Worm (Caenorhabditis elegans) whole organism, young adult: ENCODE data around the gene AC3.12.

Source experiments
- F33H1.4 ChIP-seq: fragments of 200-800 bp; sonication (Bioruptor generic); IDR thresholded peaks from 2 replicates; pipeline ENCODE4 v1.3.6; 2022; ENCODE audit warnings: missing genetic modification reagents, missing genetic modification characterization, missing compliant biosample characterization
- ama-1 ChIP-seq, 3 experiments: fragments of 150-350 bp in 1 of 3; sonication (generic microtip) in 2 of 3; optimal IDR thresholded peaks; 2 replicates each; lab custom pipeline; 2014 to 2018; ENCODE audit warnings: missing biosample characterization in 2 of 3, missing genetic modification characterization in 2 of 3, missing genetic modification reagents in 2 of 3
- ccch-3 ChIP-seq: fragments of 200-800 bp; sonication (Bioruptor generic); optimal IDR thresholded peaks from 2 replicates; lab custom pipeline; 2018; ENCODE audit warnings: mild to moderate bottlenecking, missing genetic modification characterization, missing compliant biosample characterization
- fkh-3 ChIP-seq: sonication (generic microtip); optimal IDR thresholded peaks from 2 replicates; lab custom pipeline; 2016; ENCODE audit warnings: mild to moderate bottlenecking, missing genetic modification characterization, missing compliant biosample characterization
- him-1 ChIP-seq: sonication (generic microtip); optimal IDR thresholded peaks from 2 replicates; lab custom pipeline; 2016; ENCODE audit warnings: missing genotype, missing genetic modification reagents, missing genetic modification characterization, missing compliant biosample characterization
- let-526 ChIP-seq: fragments of 200-800 bp; sonication (Bioruptor generic); IDR thresholded peaks from 2 replicates; pipeline ENCODE4 v1.3.6; 2022; ENCODE audit warnings: missing genetic modification reagents, missing genetic modification characterization, missing compliant biosample characterization
- nfya-1 ChIP-seq: sonication (generic microtip); optimal IDR thresholded peaks from 2 replicates; lab custom pipeline; 2017; ENCODE audit warnings: antibody characterized with exemption, missing compliant biosample characterization, missing genetic modification characterization, borderline replicate concordance; ENCODE audit not compliant: insufficient read depth
- nhr-80 ChIP-seq: sonication (generic microtip); optimal IDR thresholded peaks from 2 replicates; lab custom pipeline; 2016; ENCODE audit warnings: missing genetic modification characterization, missing compliant biosample characterization
- pbrm-1 ChIP-seq: fragments of 200-800 bp; sonication (Bioruptor generic); IDR thresholded peaks from 2 replicates; pipeline ENCODE4 v1.3.6; 2022; ENCODE audit warnings: missing genetic modification reagents, missing genetic modification characterization, missing compliant biosample characterization
- sea-2 ChIP-seq: fragments of 200-800 bp; sonication (Bioruptor generic); IDR thresholded peaks from 2 replicates; pipeline ENCODE4 v1.3.6; 2022; ENCODE audit warnings: missing genetic modification characterization, missing compliant biosample characterization
- somi-1 ChIP-seq: fragments of 200-800 bp; sonication (Bioruptor generic); optimal IDR thresholded peaks from 2 replicates; lab custom pipeline; 2018; ENCODE audit warnings: mild to moderate bottlenecking, missing genetic modification characterization, missing compliant biosample characterization
- unc-130 ChIP-seq: sonication (generic microtip); optimal IDR thresholded peaks from 2 replicates; lab custom pipeline; 2016; ENCODE audit warnings: missing genetic modification reagents, missing genetic modification characterization, missing compliant biosample characterization
- unc-62 ChIP-seq: fragments of 150-350 bp; optimal IDR thresholded peaks from 2 replicates; lab custom pipeline; 2014; ENCODE audit warnings: missing biosample characterization, missing genetic modification reagents, missing genetic modification characterization
- ztf-3 ChIP-seq: fragments of 200-800 bp; sonication (Bioruptor generic); optimal IDR thresholded peaks from 2 replicates; lab custom pipeline; 2018; ENCODE audit warnings: mild to moderate bottlenecking, missing genetic modification characterization, missing compliant biosample characterization

DNA sequence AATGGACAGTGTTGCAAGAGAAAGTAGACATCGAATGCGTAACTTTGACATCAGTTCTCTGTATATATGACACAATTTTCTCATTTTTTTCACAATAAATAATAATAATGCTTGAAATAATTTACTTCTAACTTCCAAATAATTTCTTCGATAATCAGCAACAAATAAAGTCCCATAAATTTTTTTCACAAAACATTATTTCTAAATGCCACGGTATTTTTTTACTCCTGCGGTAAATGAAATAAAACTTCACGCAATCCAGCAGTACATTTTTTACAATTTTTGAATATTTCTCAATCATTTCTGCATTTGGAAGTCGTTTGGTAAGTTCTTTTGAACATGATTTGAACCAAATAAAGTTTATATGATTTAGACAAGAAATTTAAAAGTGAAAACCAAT is 4.8 kb upstream of the AC3.12 start, which contains the start of gene spe-10:
- TF ChIP-seq him-1 (tag; lab: Kevin White, UChicago) (no peak), fkh-3 (tag; lab: Kevin White, UChicago) (no peak), nfya-1 (no peak), ama-1 (optimal IDR thresholded peaks at IDR 0.05; lab: Kevin White, UChicago) (no peak), ama-1 (GFP tag; optimal IDR thresholded peaks at IDR 0.05; lab: Kevin White, UChicago) (no peak), sea-2 (GFP tag; lab: Robert Waterston, UW) (no peak), unc-130 (GFP tag; lab: Kevin White, UChicago) (no peak), unc-62 (GFP tag; lab: Kevin White, UChicago) (no peak), ztf-3 (GFP tag; lab: Kevin White, UChicago) (no peak), nhr-80 (tag; lab: Kevin White, UChicago) (no peak), pbrm-1 (GFP tag; lab: Robert Waterston, UW) (no peak), ccch-3 (GFP tag; lab: Kevin White, UChicago) (no peak), let-526 (no peak), somi-1 (GFP tag; lab: Kevin White, UChicago) (no peak), F33H1.4 (no peak)
